Worm (Caenorhabditis elegans) whole organism, L1 larva: ENCODE results near the gene swt-6.

Experiments used
- efl-1 ChIP-seq, 4 experiments: fragments of 150-350 bp; optimal IDR thresholded peaks in 3 of 4; peaks in 1 of 4; 1 replicate in 1 of 4; 2 replicates in 3 of 4; lab custom pipeline; 2014; ENCODE audit warnings: missing biosample characterization in 2 of 4, missing genetic modification characterization in 2 of 4, missing genetic modification reagents in 2 of 4
- egl-27 ChIP-seq, 2 experiments: fragments of 150-350 bp in 1 of 2; sonication (generic microtip); optimal IDR thresholded peaks; 3 replicates each; lab custom pipeline; 2017 to 2018; ENCODE audit warnings: missing biosample characterization in 2 of 2, missing genetic modification characterization in 2 of 2, missing genetic modification reagents in 2 of 2
- nhr-28 ChIP-seq: fragments of 150-350 bp; optimal IDR thresholded peaks from 2 replicates; lab custom pipeline; 2014; ENCODE audit warnings: missing biosample characterization, missing genetic modification characterization
- sox-4 ChIP-seq: sonication (generic microtip); optimal IDR thresholded peaks from 2 replicates; lab custom pipeline; 2016; ENCODE audit warnings: missing genetic modification characterization, missing compliant biosample characterization
- sup-37 ChIP-seq: fragments of 200-800 bp; sonication (Bioruptor generic); optimal IDR thresholded peaks from 2 replicates; lab custom pipeline; 2018; ENCODE audit warnings: mild to moderate bottlenecking, missing genetic modification characterization, missing compliant biosample characterization
- unc-62 ChIP-seq: fragments of 150-350 bp; optimal IDR thresholded peaks from 2 replicates; lab custom pipeline; 2014; ENCODE audit warnings: missing biosample characterization, missing genetic modification reagents, missing genetic modification characterization
- unc-98 ChIP-seq: fragments of 200-800 bp; sonication (Bioruptor generic); IDR thresholded peaks from 2 replicates; pipeline ENCODE4 v1.3.6; 2022; ENCODE audit warnings: missing genetic modification characterization, missing compliant biosample characterization

DNA sequence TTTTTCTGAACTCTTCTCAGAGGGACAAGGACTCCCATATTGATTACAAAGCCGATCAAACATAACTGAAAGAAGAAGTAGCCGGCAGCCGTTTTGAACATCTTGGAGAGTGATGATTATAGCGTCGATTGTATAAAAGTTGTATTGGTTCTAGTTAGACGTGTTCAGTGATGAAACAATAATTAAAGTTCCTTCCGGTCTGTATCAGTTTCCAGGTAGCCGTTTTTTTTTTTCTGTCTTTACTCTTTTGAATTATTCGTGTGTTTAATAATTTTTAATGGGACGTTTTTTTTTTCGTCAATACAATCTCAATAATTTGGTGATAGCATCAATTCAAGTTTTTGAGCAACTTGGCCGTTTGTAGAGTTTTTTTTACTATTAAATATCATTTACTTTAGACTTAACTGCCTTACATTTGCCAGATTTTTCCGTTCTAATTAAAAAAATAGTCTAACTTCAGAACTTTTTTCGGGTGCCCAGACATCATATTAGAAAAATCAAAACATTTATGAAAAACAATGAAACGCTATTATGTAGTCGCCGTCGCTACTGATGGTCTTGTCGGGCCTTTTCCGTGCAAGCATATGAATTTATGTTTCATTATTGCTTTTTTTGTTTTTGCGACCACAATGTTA lies 7.7 kb upstream of the swt-6 start, which contains the start of the genes srx-10 and clec-226:
- no peak for TF ChIP-seq nhr-28 (tag; lab: Kevin White, UChicago)
- TF ChIP-seq sox-4 (tag; lab: Kevin White, UChicago) = no peak
- TF ChIP-seq sup-37 (GFP tag; lab: Kevin White, UChicago) = no peak
- TF ChIP-seq efl-1 (optimal IDR thresholded peaks at IDR 0.05; lab: Kevin White, UChicago) = no peak
- TF ChIP-seq efl-1 (GFP tag; optimal IDR thresholded peaks at IDR 0.05 in 1 of 2; lab: Kevin White, UChicago) = no peak
- no peak for TF ChIP-seq unc-98 (GFP tag; lab: Robert Waterston, UW)
- no peak for TF ChIP-seq unc-62 (GFP tag; lab: Kevin White, UChicago)
- TF ChIP-seq egl-27 (tag; optimal IDR thresholded peaks at IDR 0.05; lab: Kevin White, UChicago) = no peak
